Fruit fly (Drosophila melanogaster): Measurements from ENCODE around the gene nSyb.

Gene nSyb

dm6 chr3L:1644920-1645567, 7.5 kb upstream of the nSyb start, which contains the start of the genes alphaCOP and CG13919 (continued):
- peak; percentile 74 for TF ChIP-seq Hey (tag; optimal IDR thresholded peaks at IDR 0.05)
- TF ChIP-seq lov (optimal IDR thresholded peaks at IDR 0.05) = no peak
- peak; percentile 96 for TF ChIP-seq lov (GFP tag; IDR thresholded peaks at IDR 0.05)
- peak; percentile 90 for TF ChIP-seq Ets97D (GFP tag; optimal IDR thresholded peaks at IDR 0.05)
- peak; percentile 96 for TF ChIP-seq CG12155 (GFP tag; optimal IDR thresholded peaks at IDR 0.05)
- peak; percentile 97 for TF ChIP-seq CG11093 (GFP tag; IDR thresholded peaks at IDR 0.05)
- peak; percentile 83 for TF ChIP-seq CG3995 (GFP tag; optimal IDR thresholded peaks at IDR 0.05)
- TF ChIP-seq en (GFP tag; optimal IDR thresholded peaks at IDR 0.05) = peak; percentile 65
- TF ChIP-seq twi (tag; optimal IDR thresholded peaks at IDR 0.05) = peak; percentile 93
- TF ChIP-seq CG2889 (GFP tag; IDR thresholded peaks at IDR 0.05) = peak; percentile 98
- peak; percentile 90 for TF ChIP-seq CG10147 (GFP tag; optimal IDR thresholded peaks at IDR 0.05)
- TF ChIP-seq CG7372 (GFP tag; IDR thresholded peaks at IDR 0.05) = peak; percentile 97
- TF ChIP-seq CG6791 (GFP tag; IDR thresholded peaks at IDR 0.05; ENCODE audit: partially characterized antibody) = no peak
- TF ChIP-seq H15 (GFP tag; IDR thresholded peaks at IDR 0.05) = peak; percentile 96
- peak; percentile 87 for TF ChIP-seq CG11560 (tag; IDR thresholded peaks at IDR 0.05)
- peak; percentile 95 to 98 for TF ChIP-seq dpn (GFP tag; optimal IDR thresholded peaks at IDR 0.05)
- TF ChIP-seq slbo (GFP tag; IDR thresholded peaks at IDR 0.05) = peak; percentile 99
- TF ChIP-seq Hmr (GFP tag; optimal IDR thresholded peaks at IDR 0.05) = peak; percentile 96
- no peak for TF ChIP-seq pita (GFP tag; optimal IDR thresholded peaks at IDR 0.05)
- TF ChIP-seq ind (GFP tag; optimal IDR thresholded peaks at IDR 0.05) = peak; percentile 95
- TF ChIP-seq CG16779 (GFP tag; IDR thresholded peaks at IDR 0.05) = peak; percentile 84
- peak; percentile 92 for TF ChIP-seq CG12299 (tag; optimal IDR thresholded peaks at IDR 0.05)
- TF ChIP-seq CG4707 (GFP tag; optimal IDR thresholded peaks at IDR 0.05) = peak; percentile 92
- TF ChIP-seq NK7.1 (GFP tag; optimal IDR thresholded peaks at IDR 0.05) = peak; percentile 91
- TF ChIP-seq Max (GFP tag; optimal IDR thresholded peaks at IDR 0.05) = peak; percentile 93
- peak; percentile 50 for TF ChIP-seq Dp (GFP tag; optimal IDR thresholded peaks at IDR 0.05)
- TF ChIP-seq kay (GFP tag; optimal IDR thresholded peaks at IDR 0.05) = peak; percentile 91
- peak; percentile 100 for TF ChIP-seq CG10267 (tag; optimal IDR thresholded peaks at IDR 0.05)
- TF ChIP-seq wdn (GFP tag; IDR thresholded peaks at IDR 0.05) = peak; percentile 96
- TF ChIP-seq CG12104 (GFP tag; optimal IDR thresholded peaks at IDR 0.05) = peak; percentile 95
- TF ChIP-seq sr (GFP tag; IDR thresholded peaks at IDR 0.05) = peak; percentile 56; the same call in 2 of the 3 replicates
- 0 out of 2 replicates have a peak, but pooled peaks have one; percentile 12 for TF ChIP-seq inv (GFP tag; IDR thresholded peaks at IDR 0.05; ENCODE audit: partially characterized antibody)
- TF ChIP-seq CG14710 (tag; optimal IDR thresholded peaks at IDR 0.05) = peak; percentile 99
- TF ChIP-seq nmo (GFP tag; optimal IDR thresholded peaks at IDR 0.05) = peak; percentile 98
- TF ChIP-seq CG9876 (GFP tag; optimal IDR thresholded peaks at IDR 0.05) = peak; percentile 59
- peak; percentile 88 for TF ChIP-seq CG9609 (GFP tag; optimal IDR thresholded peaks at IDR 0.05)
- TF ChIP-seq CG7987 (GFP tag; optimal IDR thresholded peaks at IDR 0.05) = peak; percentile 86
- peak; percentile 65 for TF ChIP-seq danr (GFP tag; IDR thresholded peaks at IDR 0.05)
- TF ChIP-seq CG18764 (GFP tag; optimal IDR thresholded peaks at IDR 0.05) = peak; percentile 88
- no peak for TF ChIP-seq Dfd (GFP tag; optimal IDR thresholded peaks at IDR 0.05)
- TF ChIP-seq BEAF-32 (GFP tag; optimal IDR thresholded peaks at IDR 0.05) = peak; percentile 50
- peak; percentile 90 for TF ChIP-seq psq (GFP tag; optimal IDR thresholded peaks at IDR 0.05)
- peak; percentile 84 for TF ChIP-seq ac (GFP tag; optimal IDR thresholded peaks at IDR 0.05)
- TF ChIP-seq ab (GFP tag; optimal IDR thresholded peaks at IDR 0.05) = peak; percentile 90
- TF ChIP-seq cg (GFP tag; optimal IDR thresholded peaks at IDR 0.05) = no peak
- no peak for TF ChIP-seq cad (GFP tag; optimal IDR thresholded peaks at IDR 0.05)
- peak; percentile 94 for TF ChIP-seq CG7556 (GFP tag; optimal IDR thresholded peaks at IDR 0.05)
- peak; percentile 99 for TF ChIP-seq Ets65A (GFP tag)
- TF ChIP-seq CG9817 (tag; optimal IDR thresholded peaks at IDR 0.05) = peak; percentile 95
- TF ChIP-seq zfh1 (GFP tag; IDR thresholded peaks at IDR 0.05) = peak; percentile 97
- peak; percentile 39 for TF ChIP-seq ftz-f1 (GFP tag; optimal IDR thresholded peaks at IDR 0.05)
